Worm (Caenorhabditis elegans): ENCODE results near the gene Y51H7C.41.
"Not testable (repeated sequence)": the region's sequence is repeated elsewhere in the genome, so short reads cannot be mapped to it uniquely, and the experiment has no call there.

Y51H7C.41 gene

ce11 chrII:1437449-1438335 is 34.6 kb downstream of the Y51H7C.41 start, which contains the start of gene nol-6 (continued):
- TF ChIP-seq ceh-82 (tag; optimal IDR thresholded peaks at IDR 0.05) (no peak), nhr-11 (tag; optimal IDR thresholded peaks at IDR 0.05) (no peak), sma-3 (GFP tag; optimal IDR thresholded peaks at IDR 0.05) (no peak)

ce11 chrII:1438336-1438589 is 35.1 kb downstream of the Y51H7C.41 start, which contains the start of gene Y51H7C.3:
TSS of gene Y51H7C.3 (plus strand) at chrII:1438490.
- TF ChIP-seq sem-4 (tag; optimal IDR thresholded peaks at IDR 0.05), result no peak
- TF ChIP-seq lin-39 (tag; optimal IDR thresholded peaks at IDR 0.05), result no peak
- no peak for TF ChIP-seq nhr-6 (tag; optimal IDR thresholded peaks at IDR 0.05)
- no peak for TF ChIP-seq unc-62 (GFP tag; optimal IDR thresholded peaks at IDR 0.05)
- TF ChIP-seq sma-3 (GFP tag; optimal IDR thresholded peaks at IDR 0.05), result no peak
- no peak for TF ChIP-seq nhr-11 (tag; optimal IDR thresholded peaks at IDR 0.05)
- no peak for TF ChIP-seq ztf-4 (tag; optimal IDR thresholded peaks at IDR 0.05)
- TF ChIP-seq blmp-1 (tag; optimal IDR thresholded peaks at IDR 0.05; ENCODE audit: insufficient read depth), result no peak
- TF ChIP-seq snpc-4 (tag; optimal IDR thresholded peaks at IDR 0.05), result no peak
- no peak for TF ChIP-seq C34F6.9 (tag; optimal IDR thresholded peaks at IDR 0.05)
- TF ChIP-seq ceh-82 (tag; optimal IDR thresholded peaks at IDR 0.05), result no peak
- TF ChIP-seq zag-1 (tag; optimal IDR thresholded peaks at IDR 0.05), result no peak
- no peak for TF ChIP-seq lsy-2 (tag; optimal IDR thresholded peaks at IDR 0.05)
- TF ChIP-seq ztf-1 (GFP tag; conservative IDR thresholded peaks at IDR 0.05), result no peak
- TF ChIP-seq nhr-129 (tag; optimal IDR thresholded peaks at IDR 0.05), result no peak
- no peak for TF ChIP-seq nhr-23 (tag; optimal IDR thresholded peaks at IDR 0.05)

DNA sequence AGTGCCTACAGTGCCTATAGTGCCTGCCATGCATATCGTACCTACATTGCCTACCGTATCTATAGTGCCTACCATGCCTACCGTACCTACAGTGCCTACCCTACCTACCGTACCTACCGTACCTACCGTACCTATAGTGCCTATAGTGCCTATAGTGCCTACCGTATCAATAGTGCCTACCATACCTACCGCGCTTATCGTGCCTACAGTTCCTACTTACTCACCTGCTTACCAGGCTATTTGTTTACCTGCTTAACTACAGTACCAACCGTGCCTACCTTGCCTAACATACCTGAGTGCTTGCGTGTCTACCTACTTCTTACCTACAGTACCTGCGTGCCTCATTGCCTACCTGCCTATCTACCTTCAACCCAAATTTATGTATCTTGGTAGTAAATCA is 38.4 kb downstream of the Y51H7C.41 start:
- TF ChIP-seq nhr-77 (tag; optimal IDR thresholded peaks at IDR 0.05), result no peak
- no peak for TF ChIP-seq sma-9 (GFP tag; optimal IDR thresholded peaks at IDR 0.05)
- no peak for TF ChIP-seq sma-9 (tag; optimal IDR thresholded peaks at IDR 0.05)
- TF ChIP-seq F13H6.1 (tag; optimal IDR thresholded peaks at IDR 0.05), result no peak
- TF ChIP-seq R02D3.7 (tag; optimal IDR thresholded peaks at IDR 0.05), result no peak
- TF ChIP-seq ztf-4 (tag; optimal IDR thresholded peaks at IDR 0.05), result no peak
- TF ChIP-seq fos-1 (tag; optimal IDR thresholded peaks at IDR 0.05), result no peak
- no peak for TF ChIP-seq Y55F3AM.14 (GFP tag; optimal IDR thresholded peaks at IDR 0.05)
- no peak for TF ChIP-seq nhr-21 (tag; optimal IDR thresholded peaks at IDR 0.05)
- no peak for TF ChIP-seq nhr-12 (tag; optimal IDR thresholded peaks at IDR 0.05)
- TF ChIP-seq sem-4 (tag; optimal IDR thresholded peaks at IDR 0.05), result no peak
- TF ChIP-seq C34F6.9 (tag; optimal IDR thresholded peaks at IDR 0.05), result no peak
- no peak for TF ChIP-seq crh-2 (tag; optimal IDR thresholded peaks at IDR 0.05)
- TF ChIP-seq ztf-1 (GFP tag; conservative IDR thresholded peaks at IDR 0.05), result no peak
- TF ChIP-seq ZK546.5 (tag; optimal IDR thresholded peaks at IDR 0.05), result no peak

ce11 chrII:1444911-1445310 is 41.8 kb downstream of the Y51H7C.41 start, which contains the start of gene scl-17:
TSS of gene scl-17 (plus strand) at chrII:1445211.
- TF ChIP-seq sem-4 (tag; optimal IDR thresholded peaks at IDR 0.05), result no peak
- TF ChIP-seq lin-13 (GFP tag; optimal IDR thresholded peaks at IDR 0.05), result no peak
- TF ChIP-seq aly-2 (tag; optimal IDR thresholded peaks at IDR 0.05), result no peak
- no peak for TF ChIP-seq zag-1 (tag; optimal IDR thresholded peaks at IDR 0.05)
- no peak for TF ChIP-seq nhr-23 (tag; optimal IDR thresholded peaks at IDR 0.05)
- TF ChIP-seq elt-3 (tag; optimal IDR thresholded peaks at IDR 0.05), result no peak
- TF ChIP-seq ama-1 (optimal IDR thresholded peaks at IDR 0.05), result no peak
- no peak for TF ChIP-seq lsy-2 (tag; optimal IDR thresholded peaks at IDR 0.05)
- TF ChIP-seq unc-55 (GFP tag; optimal IDR thresholded peaks at IDR 0.05), result no peak

ce11 chrII:1446696-1447293 is 43.7 kb downstream of the Y51H7C.41 start, which contains the start of gene Y51H7C.12:
TSS of gene Y51H7C.12 (minus strand) at chrII:1446746.
- not testable (repeated sequence) for TF ChIP-seq ceh-16 (tag; optimal IDR thresholded peaks at IDR 0.05); gmeb-1 (tag; optimal IDR thresholded peaks at IDR 0.05); unc-62 (GFP tag; optimal IDR thresholded peaks at IDR 0.05)

Measured in whole organism, L2 larva.